Worm (Caenorhabditis elegans): Measurements from ENCODE around the gene Y69A2AR.28.

DNA sequence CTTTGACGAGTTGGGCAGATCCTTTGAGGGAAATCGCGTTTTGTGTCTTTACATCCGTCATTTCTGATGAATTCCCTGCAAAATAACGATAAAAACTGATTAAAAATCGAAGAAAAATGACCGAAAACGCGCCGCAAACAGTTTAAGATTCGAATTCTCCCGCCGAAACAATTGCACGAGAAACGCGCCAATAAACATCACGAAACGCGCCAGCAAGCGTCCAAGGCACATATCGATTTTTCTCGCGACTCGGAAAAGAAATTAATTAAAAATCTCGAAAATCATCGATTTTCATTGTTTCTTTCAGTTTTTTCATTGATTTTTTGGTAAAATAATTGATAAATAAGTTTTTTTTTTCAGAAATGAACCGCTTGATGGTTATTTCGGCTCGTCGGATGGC is 28.1 kb upstream of the Y69A2AR.28 start, which contains the start of the genes mdf-2 and nduv-3:
- TF ChIP-seq fkh-10 (GFP tag; optimal IDR thresholded peaks at IDR 0.05) (peak; percentile 39), ceh-82 (tag; optimal IDR thresholded peaks at IDR 0.05) (peak; percentile 76 to 90 (median 85)), egl-27 (tag; optimal IDR thresholded peaks at IDR 0.05) (no peak), dpl-1 (GFP tag; optimal IDR thresholded peaks at IDR 0.05) (peak; percentile 92 to 94 (median 94)), aly-2 (tag; optimal IDR thresholded peaks at IDR 0.05) (peak; percentile 45), lin-39 (tag; optimal IDR thresholded peaks at IDR 0.05) (peak; percentile 77), zag-1 (tag; optimal IDR thresholded peaks at IDR 0.05) (no peak), lin-13 (GFP tag; optimal IDR thresholded peaks at IDR 0.05) (peak; percentile 80), nhr-237 (tag; optimal IDR thresholded peaks at IDR 0.05) (peak; percentile 26), sox-4 (tag; optimal IDR thresholded peaks at IDR 0.05) (peak; percentile 62), snpc-4 (tag; optimal IDR thresholded peaks at IDR 0.05) (peak; percentile 69), lin-15B (tag; optimal IDR thresholded peaks at IDR 0.05) (peak; percentile 85), unc-130 (tag; optimal IDR thresholded peaks at IDR 0.05) (peak; percentile 76)
